Worm (Caenorhabditis elegans) whole organism, L3 larva: ENCODE data around the gene Y46D2A.1.
A peak's percentile ranks its signal among the peaks of the same experiment; 100 is the strongest.
"Not testable (repeated sequence)": the region's sequence is repeated elsewhere in the genome, so short reads cannot be mapped to it uniquely, and the experiment has no call there.

Source experiments
- R02D3.7 ChIP-seq: fragments of 150-350 bp; optimal IDR thresholded peaks from 2 replicates; lab custom pipeline; 2014; ENCODE audit warnings: missing biosample characterization, missing genetic modification characterization
- ceh-16 ChIP-seq: sonication (generic microtip); optimal IDR thresholded peaks from 2 replicates; lab custom pipeline; 2017; ENCODE audit warnings: missing biosample characterization, missing genetic modification characterization
- ceh-82 ChIP-seq: fragments of 150-350 bp; optimal IDR thresholded peaks from 2 replicates; lab custom pipeline; 2014; ENCODE audit warnings: missing biosample characterization, missing genetic modification characterization
- egl-5 ChIP-seq: fragments of 150-350 bp; optimal IDR thresholded peaks from 2 replicates; lab custom pipeline; 2017; ENCODE audit warnings: missing biosample characterization, missing genetic modification reagents, missing genetic modification characterization, inconsistent platforms
- elt-1 ChIP-seq: fragments of 150-350 bp; optimal IDR thresholded peaks from 2 replicates; lab custom pipeline; 2014; ENCODE audit warnings: missing biosample characterization, missing genetic modification characterization
- elt-2 ChIP-seq: sonication (generic microtip); optimal IDR thresholded peaks from 2 replicates; lab custom pipeline; 2016; ENCODE audit warnings: missing genetic modification reagents, mild to moderate bottlenecking, missing genetic modification characterization, missing compliant biosample characterization
- elt-3 ChIP-seq, 3 experiments: fragments of 150-350 bp in 1 of 3; sonication (generic microtip) in 2 of 3; optimal IDR thresholded peaks; 2 replicates in 2 of 3; 4 replicates in 1 of 3; lab custom pipeline; 2014 to 2017; ENCODE audit warnings: missing biosample characterization in 3 of 3, missing genetic modification characterization in 3 of 3
- eor-1 ChIP-seq, 2 experiments: fragments of 150-350 bp; optimal IDR thresholded peaks; 2 replicates each; lab custom pipeline; 2014 to 2018; ENCODE audit warnings: missing biosample characterization in 2 of 2, missing genetic modification characterization in 2 of 2
- fkh-10 ChIP-seq: sonication (generic microtip); optimal IDR thresholded peaks from 2 replicates; lab custom pipeline; 2017; ENCODE audit warnings: missing biosample characterization, missing genetic modification reagents, missing genetic modification characterization
- fkh-2 ChIP-seq: fragments of 150-350 bp; optimal IDR thresholded peaks from 2 replicates; lab custom pipeline; 2014; ENCODE audit warnings: missing biosample characterization, missing genetic modification reagents, missing genetic modification characterization
- fos-1 ChIP-seq: fragments of 150-350 bp; optimal IDR thresholded peaks from 2 replicates; lab custom pipeline; 2014; ENCODE audit warnings: missing biosample characterization, missing genetic modification characterization
- jun-1 ChIP-seq: fragments of 150-350 bp; optimal IDR thresholded peaks from 2 replicates; lab custom pipeline; 2014; ENCODE audit warnings: missing biosample characterization, missing genetic modification reagents, missing genetic modification characterization
- lin-15B ChIP-seq: fragments of 150-350 bp; optimal IDR thresholded peaks from 2 replicates; lab custom pipeline; 2014; ENCODE audit warnings: missing biosample characterization, missing genetic modification characterization
- lin-39 ChIP-seq: fragments of 150-350 bp; optimal IDR thresholded peaks from 2 replicates; lab custom pipeline; 2018; ENCODE audit warnings: missing biosample characterization, missing genetic modification reagents, missing genetic modification characterization
- lsy-12 ChIP-seq: sonication (generic microtip); optimal IDR thresholded peaks from 2 replicates; lab custom pipeline; 2016; ENCODE audit warnings: mild to moderate bottlenecking, missing genetic modification characterization, missing compliant biosample characterization
- mdl-1 ChIP-seq: fragments of 150-350 bp; optimal IDR thresholded peaks from 2 replicates; lab custom pipeline; 2014; ENCODE audit warnings: missing biosample characterization, missing genetic modification characterization
- nfya-1 ChIP-seq: sonication (generic microtip); optimal IDR thresholded peaks from 2 replicates; lab custom pipeline; 2017; ENCODE audit warnings: missing genetic modification characterization, mild to moderate bottlenecking, missing compliant biosample characterization, antibody characterized with exemption, moderate library complexity; ENCODE audit not compliant: insufficient read depth
- nhr-11 ChIP-seq: fragments of 150-350 bp; optimal IDR thresholded peaks from 2 replicates; lab custom pipeline; 2014; ENCODE audit warnings: missing biosample characterization, missing genetic modification characterization
- nhr-23 ChIP-seq: fragments of 150-350 bp; optimal IDR thresholded peaks from 2 replicates; lab custom pipeline; 2014; ENCODE audit warnings: missing biosample characterization, missing genetic modification reagents, missing genetic modification characterization
- nhr-237 ChIP-seq: fragments of 150-350 bp; optimal IDR thresholded peaks from 2 replicates; lab custom pipeline; 2014; ENCODE audit warnings: missing biosample characterization, missing genetic modification characterization
- nhr-25 ChIP-seq: sonication (generic microtip); optimal IDR thresholded peaks from 2 replicates; lab custom pipeline; 2017; ENCODE audit warnings: missing biosample characterization, missing genetic modification characterization
- nhr-28 ChIP-seq: fragments of 150-350 bp; optimal IDR thresholded peaks from 2 replicates; lab custom pipeline; 2014; ENCODE audit warnings: missing biosample characterization, missing genetic modification characterization
- nhr-43 ChIP-seq: sonication (generic microtip); optimal IDR thresholded peaks from 2 replicates; lab custom pipeline; 2016; ENCODE audit warnings: mild to moderate bottlenecking, missing genetic modification characterization, missing compliant biosample characterization; ENCODE audit not compliant: poor library complexity, severe bottlenecking
- nhr-76 ChIP-seq: fragments of 150-350 bp; sonication (generic microtip); optimal IDR thresholded peaks from 5 replicates; lab custom pipeline; 2014; ENCODE audit warnings: missing biosample characterization, missing genetic modification characterization
- nhr-77 ChIP-seq: fragments of 150-350 bp; optimal IDR thresholded peaks from 2 replicates; lab custom pipeline; 2014; ENCODE audit warnings: missing biosample characterization, missing genetic modification characterization
- pha-4 ChIP-seq: fragments of 150-350 bp; optimal IDR thresholded peaks from 2 replicates; lab custom pipeline; 2014; ENCODE audit warnings: missing biosample characterization, missing genetic modification reagents, missing genetic modification characterization
- pqm-1 ChIP-seq: fragments of 150-350 bp; optimal IDR thresholded peaks from 2 replicates; lab custom pipeline; 2017; ENCODE audit warnings: missing biosample characterization, missing genetic modification characterization, inconsistent platforms
- skn-1 ChIP-seq: fragments of 150-350 bp; optimal IDR thresholded peaks from 2 replicates; lab custom pipeline; 2014; ENCODE audit warnings: missing biosample characterization, missing genetic modification characterization
- snpc-4 ChIP-seq: fragments of 150-350 bp; optimal IDR thresholded peaks from 2 replicates; lab custom pipeline; 2014; ENCODE audit warnings: missing biosample characterization, missing genetic modification characterization
- tbx-2 ChIP-seq: sonication (generic microtip); optimal IDR thresholded peaks from 2 replicates; lab custom pipeline; 2016; ENCODE audit warnings: mild to moderate bottlenecking, missing genetic modification characterization, missing compliant biosample characterization
- zag-1 ChIP-seq: fragments of 150-350 bp; optimal IDR thresholded peaks from 2 replicates; lab custom pipeline; 2014; ENCODE audit warnings: missing biosample characterization, missing genetic modification characterization
- ztf-11 ChIP-seq: fragments of 150-350 bp; optimal IDR thresholded peaks from 2 replicates; lab custom pipeline; 2014; ENCODE audit warnings: missing biosample characterization, missing genetic modification characterization
- ztf-4 ChIP-seq: fragments of 150-350 bp; optimal IDR thresholded peaks from 2 replicates; lab custom pipeline; 2014; ENCODE audit warnings: missing biosample characterization, missing genetic modification characterization

Y46D2A.1 gene

ce11 chrII:3287073-3287472, 35.3 kb upstream of the Y46D2A.1 start, which contains the start of gene sri-63:
sri-63 (plus strand) TSS chrII:3287373.
- no peak for TF ChIP-seq elt-1
- no peak for TF ChIP-seq nhr-28
- TF ChIP-seq nhr-76 (tag; lab: Kevin White, UChicago), result no peak
- TF ChIP-seq lin-39 (tag; lab: Kevin White, UChicago), result no peak
- no peak for TF ChIP-seq lsy-12 (tag; lab: Kevin White, UChicago)
- no peak for TF ChIP-seq nhr-237 (tag; lab: Kevin White, UChicago)
- TF ChIP-seq fkh-2 (tag; lab: Kevin White, UChicago), result no peak
- no peak for TF ChIP-seq nhr-43
- TF ChIP-seq nfya-1 (tag; lab: Kevin White, UChicago), result no peak
- no peak for TF ChIP-seq nhr-23 (tag; lab: Kevin White, UChicago)
- TF ChIP-seq zag-1 (tag; lab: Kevin White, UChicago), result no peak
- no peak for TF ChIP-seq nhr-11
- no peak for TF ChIP-seq ztf-11
- no peak for TF ChIP-seq eor-1 (tag; optimal IDR thresholded peaks at IDR 0.05; lab: Kevin White, UChicago)
- TF ChIP-seq, all 47 proteins: peak for 0

ce11 chrII:3290544-3290943, 31.8 kb upstream of the Y46D2A.1 start, which contains the start of gene F39E9.14:
F39E9.14 (minus strand) TSS chrII:3290644.
- TF ChIP-seq ceh-16; nhr-77 (tag; lab: Kevin White, UChicago); fos-1: not testable (repeated sequence)

- TF ChIP-seq pqm-1, result peak; percentile 55
- TF ChIP-seq fkh-2 (tag; lab: Kevin White, UChicago), result no peak
- TF ChIP-seq egl-5, result no peak
- no peak for TF ChIP-seq mdl-1 (tag; lab: Kevin White, UChicago)
- no peak for TF ChIP-seq ceh-16
- TF ChIP-seq ztf-4 (tag; lab: Kevin White, UChicago), result no peak
- TF ChIP-seq elt-2 (tag; lab: Kevin White, UChicago), result peak; percentile 77
- TF ChIP-seq nhr-11, result no peak
Measured at ce11 chrII:3295193-3295592, 27.2 kb upstream of the Y46D2A.1 start, which contains the start of gene btb-17. btb-17 (plus strand) TSS chrII:3295405.

- TF ChIP-seq fkh-10 (GFP tag; lab: Kevin White, UChicago), result no peak
- peak; percentile 85 for TF ChIP-seq pha-4 (tag; lab: Kevin White, UChicago)
- peak; percentile 6 for TF ChIP-seq pqm-1
- peak; percentile 61 for TF ChIP-seq elt-2 (tag; lab: Kevin White, UChicago)
Measured at ce11 chrII:3296644-3297043, 25.7 kb upstream of the Y46D2A.1 start, which contains the start of gene btb-16. btb-16 (plus strand) TSS chrII:3296883.

- TF ChIP-seq nhr-76 (tag; lab: Kevin White, UChicago), result no peak
- TF ChIP-seq lin-15B (tag; lab: Kevin White, UChicago), result no peak
- TF ChIP-seq snpc-4, result no peak
- TF ChIP-seq ceh-16, result no peak
- no peak for TF ChIP-seq elt-3 (tag; optimal IDR thresholded peaks at IDR 0.05; lab: Kevin White, UChicago)
- no peak for TF ChIP-seq jun-1
- TF ChIP-seq ceh-82, result no peak
- no peak for TF ChIP-seq skn-1 (tag; lab: Kevin White, UChicago)
- TF ChIP-seq ztf-11, result no peak
- no peak for TF ChIP-seq tbx-2 (tag; lab: Kevin White, UChicago)
- no peak for TF ChIP-seq lin-39 (tag; lab: Kevin White, UChicago)
- TF ChIP-seq, all 47 proteins: peak for 0
Measured at ce11 chrII:3297914-3298313, 24.4 kb upstream of the Y46D2A.1 start, which contains the start of gene btb-18. btb-18 (plus strand) TSS chrII:3298214.

- TF ChIP-seq R02D3.7 (tag; lab: Kevin White, UChicago) (no peak), skn-1 (tag; lab: Kevin White, UChicago) (no peak), nhr-25 (tag; lab: Kevin White, UChicago) (no peak), ztf-4 (tag; lab: Kevin White, UChicago) (no peak), snpc-4 (no peak), elt-3 (tag; optimal IDR thresholded peaks at IDR 0.05; lab: Kevin White, UChicago) (no peak)
Measured at ce11 chrII:3299457-3299856, 22.9 kb upstream of the Y46D2A.1 start, which contains the start of gene btb-22. btb-22 (plus strand) TSS chrII:3299757.
